Worm (Caenorhabditis elegans) whole organism, L4/young adult: ENCODE data around the gene C27D6.11.

Source experiments
- dao-5 ChIP-seq: sonication (generic microtip); optimal IDR thresholded peaks from 2 replicates; lab custom pipeline; 2016; ENCODE audit warnings: missing genotype, missing genetic modification characterization, moderate library complexity, missing compliant biosample characterization
- him-1 ChIP-seq: sonication (generic microtip); optimal IDR thresholded peaks from 2 replicates; lab custom pipeline; 2016; ENCODE audit warnings: missing genotype, missing genetic modification reagents, missing genetic modification characterization, missing compliant biosample characterization

DNA sequence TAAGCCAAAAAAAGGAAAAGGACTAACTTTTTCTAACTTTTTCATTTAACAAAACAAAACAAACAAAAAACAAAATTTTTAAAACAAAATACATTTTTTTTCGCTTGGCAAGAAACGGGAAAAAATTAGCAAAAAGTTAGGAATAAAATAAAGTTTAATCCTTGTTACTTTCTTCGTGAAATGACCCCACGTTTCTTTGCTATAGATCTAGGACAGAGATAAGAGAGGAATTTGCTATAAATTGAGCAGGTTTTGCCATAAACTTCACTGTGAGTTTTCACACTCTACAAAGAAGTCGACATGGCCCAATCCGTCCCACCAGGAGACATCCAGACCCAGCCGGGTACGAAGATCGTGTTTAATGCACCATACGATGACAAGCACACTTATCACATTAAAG, 38.5 kb upstream of the C27D6.11 start, which contains the start of gene msp-50:
- TF ChIP-seq dao-5 (tag; lab: Kevin White, UChicago), result no peak
- TF ChIP-seq him-1 (tag; lab: Kevin White, UChicago), result no peak
